Worm (Caenorhabditis elegans) whole organism, L4 larva: ENCODE measurements around the gene his-18.

Experiments used
- D1046.2 ChIP-seq: fragments of 200-800 bp; sonication (Bioruptor generic); IDR thresholded peaks from 2 replicates; pipeline ENCODE4 v1.3.6; 2022; ENCODE audit warnings: missing genetic modification characterization, missing compliant biosample characterization
- F10B5.3 ChIP-seq: sonication (generic microtip); optimal IDR thresholded peaks from 2 replicates; lab custom pipeline; 2016; ENCODE audit warnings: mild to moderate bottlenecking, missing genetic modification characterization, missing compliant biosample characterization
- F37D6.2 ChIP-seq: sonication (generic microtip); optimal IDR thresholded peaks from 2 replicates; lab custom pipeline; 2016; ENCODE audit warnings: mild to moderate bottlenecking, missing genetic modification characterization, missing compliant biosample characterization
- T20F7.1 ChIP-seq: fragments of 200-800 bp; sonication (Bioruptor generic); optimal IDR thresholded peaks from 2 replicates; lab custom pipeline; 2018; ENCODE audit warnings: mild to moderate bottlenecking, missing genetic modification characterization, missing compliant biosample characterization
- Y48G9A.11 ChIP-seq: fragments of 200-800 bp; sonication (Bioruptor generic); IDR thresholded peaks from 2 replicates; pipeline ENCODE4 v1.3.6; 2022; ENCODE audit warnings: missing genetic modification reagents, missing genetic modification characterization, missing compliant biosample characterization
- Y75B8A.6 ChIP-seq: fragments of 200-800 bp; sonication (Bioruptor generic); IDR thresholded peaks from 2 replicates; pipeline ENCODE4 v1.3.6; 2022; ENCODE audit warnings: missing genetic modification reagents, missing genetic modification characterization, missing compliant biosample characterization
- ZK546.5 ChIP-seq, 2 experiments: sonication (generic microtip); optimal IDR thresholded peaks; 2 replicates each; lab custom pipeline; 2017; ENCODE audit warnings: missing biosample characterization in 2 of 2, missing genetic modification characterization in 2 of 2
- aha-1 ChIP-seq: fragments of 150-350 bp; peaks from one replicate; lab custom pipeline; 2014; ENCODE audit warnings: missing biosample characterization, missing genetic modification characterization
- ama-1 ChIP-seq: fragments of 150-350 bp; optimal IDR thresholded peaks from 2 replicates; lab custom pipeline; 2014; ENCODE audit warnings: inconsistent platforms, mixed read lengths
- ceh-20 ChIP-seq: fragments of 200-800 bp; sonication (Bioruptor generic); IDR thresholded peaks from 2 replicates; pipeline ENCODE4 v1.3.6; 2022; ENCODE audit warnings: missing genetic modification reagents, missing genetic modification characterization, missing compliant biosample characterization
- ceh-28 ChIP-seq: fragments of 150-350 bp; optimal IDR thresholded peaks from 2 replicates; lab custom pipeline; 2014; ENCODE audit warnings: missing biosample characterization, missing genetic modification reagents, missing genetic modification characterization
- daf-12 ChIP-seq: fragments of 150-350 bp; optimal IDR thresholded peaks from 2 replicates; lab custom pipeline; 2014; ENCODE audit warnings: missing biosample characterization, missing genetic modification reagents, missing genetic modification characterization
- daf-16 ChIP-seq, 3 experiments: sonication (generic microtip); optimal IDR thresholded peaks; 2 replicates each; lab custom pipeline; 2016 to 2017; ENCODE audit warnings: missing genetic modification characterization in 3 of 3, missing genetic modification reagents in 3 of 3, mild to moderate bottlenecking in 2 of 3, missing compliant biosample characterization in 2 of 3, missing biosample characterization in 1 of 3, moderate library complexity in 1 of 3
- daf-19 ChIP-seq: fragments of 200-800 bp; sonication (Bioruptor generic); conservative IDR thresholded peaks from 2 replicates; pipeline ENCODE4 v1.3.6; 2022; ENCODE audit warnings: missing genetic modification characterization, missing compliant biosample characterization
- dmd-6 ChIP-seq: fragments of 200-800 bp; sonication (Bioruptor generic); IDR thresholded peaks from 2 replicates; pipeline ENCODE4 v1.3.6; 2022; ENCODE audit warnings: missing genetic modification reagents, missing genetic modification characterization, missing compliant biosample characterization
- dmd-8 ChIP-seq: fragments of 200-800 bp; sonication (Bioruptor generic); IDR thresholded peaks from 2 replicates; pipeline ENCODE4 v1.3.6; 2022; ENCODE audit warnings: missing genetic modification characterization, missing compliant biosample characterization
- dpl-1 ChIP-seq: fragments of 150-350 bp; optimal IDR thresholded peaks from 2 replicates; lab custom pipeline; 2014; ENCODE audit warnings: missing biosample characterization, missing genetic modification reagents, missing genetic modification characterization
- dve-1 ChIP-seq: sonication (generic microtip); optimal IDR thresholded peaks from 2 replicates; lab custom pipeline; 2017; ENCODE audit warnings: antibody characterized with exemption, mild to moderate bottlenecking, missing genetic modification characterization, missing compliant biosample characterization; ENCODE audit not compliant: insufficient read depth
- egl-27 ChIP-seq: sonication (generic microtip); optimal IDR thresholded peaks from 3 replicates; lab custom pipeline; 2017; ENCODE audit warnings: missing biosample characterization, missing genetic modification reagents, missing genetic modification characterization
- egl-43 ChIP-seq: fragments of 200-800 bp; sonication (Bioruptor generic); IDR thresholded peaks from 2 replicates; pipeline ENCODE4 v1.3.6; 2022; ENCODE audit warnings: missing genetic modification reagents, missing genetic modification characterization, missing compliant biosample characterization
- fos-1 ChIP-seq: fragments of 150-350 bp; optimal IDR thresholded peaks from 2 replicates; lab custom pipeline; 2014; ENCODE audit warnings: missing biosample characterization, missing genetic modification characterization
- gei-8 ChIP-seq: fragments of 200-800 bp; sonication (Bioruptor generic); optimal IDR thresholded peaks from 2 replicates; lab custom pipeline; 2018; ENCODE audit warnings: mild to moderate bottlenecking, missing genetic modification characterization, missing compliant biosample characterization
- hif-1 ChIP-seq, 2 experiments: sonication (generic microtip); optimal IDR thresholded peaks; 2 replicates each; lab custom pipeline; 2016 to 2017; ENCODE audit warnings: missing compliant biosample characterization in 2 of 2, missing genetic modification characterization in 2 of 2, missing genetic modification reagents in 2 of 2, missing genotype in 2 of 2, mild to moderate bottlenecking in 1 of 2
- hlh-30 ChIP-seq: sonication (generic microtip); optimal IDR thresholded peaks from 2 replicates; lab custom pipeline; 2017; ENCODE audit warnings: antibody characterized with exemption, mild to moderate bottlenecking, missing genetic modification characterization, missing compliant biosample characterization; ENCODE audit not compliant: insufficient read depth
- jun-1 ChIP-seq: fragments of 150-350 bp; optimal IDR thresholded peaks from 2 replicates; lab custom pipeline; 2014; ENCODE audit warnings: missing biosample characterization, missing genetic modification reagents, missing genetic modification characterization
- lin-13 ChIP-seq: fragments of 150-350 bp; optimal IDR thresholded peaks from 2 replicates; lab custom pipeline; 2014; ENCODE audit warnings: missing biosample characterization, missing genetic modification reagents, missing genetic modification characterization
- lin-39 ChIP-seq: fragments of 150-350 bp; optimal IDR thresholded peaks from 2 replicates; lab custom pipeline; 2014; ENCODE audit warnings: missing biosample characterization, missing genetic modification reagents, missing genetic modification characterization
- madf-5 ChIP-seq, 2 experiments: fragments of 200-800 bp; sonication (Bioruptor generic); IDR thresholded peaks; 2 replicates each; pipeline ENCODE4 v1.3.6; 2022; ENCODE audit warnings: missing compliant biosample characterization in 2 of 2, missing genetic modification characterization in 2 of 2
- mdl-1 ChIP-seq, 2 experiments: fragments of 150-350 bp in 1 of 2; sonication (generic microtip) in 1 of 2; optimal IDR thresholded peaks; 2 replicates each; lab custom pipeline; 2014 to 2017; ENCODE audit warnings: missing biosample characterization in 2 of 2, missing genetic modification characterization in 2 of 2
- mdt-29 ChIP-seq: fragments of 200-800 bp; sonication (Bioruptor generic); IDR thresholded peaks from 2 replicates; pipeline ENCODE4 v1.3.6; 2022; ENCODE audit warnings: missing genetic modification reagents, missing genetic modification characterization, missing compliant biosample characterization
- mes-2 ChIP-seq: sonication (generic microtip); optimal IDR thresholded peaks from 2 replicates; lab custom pipeline; 2016; ENCODE audit warnings: missing genotype, mild to moderate bottlenecking, missing genetic modification characterization, missing compliant biosample characterization; ENCODE audit not compliant: poor library complexity, severe bottlenecking
- mxl-2 ChIP-seq: fragments of 200-800 bp; sonication (Bioruptor generic); conservative IDR thresholded peaks from 2 replicates; pipeline ENCODE4 v1.3.6; 2022; ENCODE audit warnings: missing genetic modification reagents, missing genetic modification characterization, missing compliant biosample characterization
- mxl-3 ChIP-seq: fragments of 200-800 bp; sonication (Bioruptor generic); optimal IDR thresholded peaks from 2 replicates; lab custom pipeline; 2018; ENCODE audit warnings: mild to moderate bottlenecking, missing genetic modification characterization, missing compliant biosample characterization
- nhr-10 ChIP-seq: fragments of 150-350 bp; optimal IDR thresholded peaks from 2 replicates; lab custom pipeline; 2014; ENCODE audit warnings: missing biosample characterization, missing genetic modification characterization
- nhr-102 ChIP-seq: sonication (generic microtip); optimal IDR thresholded peaks from 2 replicates; lab custom pipeline; 2016; ENCODE audit warnings: mild to moderate bottlenecking, missing genetic modification characterization, moderate library complexity, missing compliant biosample characterization
- nhr-237 ChIP-seq: sonication (generic microtip); optimal IDR thresholded peaks from 2 replicates; lab custom pipeline; 2017; ENCODE audit warnings: missing biosample characterization, missing genetic modification characterization
- nhr-25 ChIP-seq: sonication (generic microtip); optimal IDR thresholded peaks from 2 replicates; lab custom pipeline; 2017; ENCODE audit warnings: missing genetic modification characterization, mild to moderate bottlenecking, missing compliant biosample characterization, antibody characterized with exemption, moderate library complexity, borderline replicate concordance; ENCODE audit not compliant: insufficient read depth
- nhr-28 ChIP-seq: fragments of 150-350 bp; optimal IDR thresholded peaks from 2 replicates; lab custom pipeline; 2014; ENCODE audit warnings: missing biosample characterization, missing genetic modification characterization
- nhr-41 ChIP-seq: fragments of 200-800 bp; sonication (Bioruptor generic); IDR thresholded peaks from 2 replicates; pipeline ENCODE4 v1.3.6; 2022; ENCODE audit warnings: missing genetic modification reagents, missing genetic modification characterization, missing compliant biosample characterization
- saeg-2 ChIP-seq: fragments of 200-800 bp; sonication (Bioruptor generic); IDR thresholded peaks from 2 replicates; pipeline ENCODE4 v1.3.6; 2022; ENCODE audit warnings: missing genetic modification reagents, missing genetic modification characterization, missing compliant biosample characterization
- sdz-12 ChIP-seq: fragments of 200-800 bp; sonication (Bioruptor generic); optimal IDR thresholded peaks from 2 replicates; lab custom pipeline; 2018; ENCODE audit warnings: mild to moderate bottlenecking, missing genetic modification characterization, missing compliant biosample characterization
- snpc-1.2 ChIP-seq: fragments of 200-800 bp; sonication (Bioruptor generic); IDR thresholded peaks from 2 replicates; pipeline ENCODE4 v1.3.6; 2022; ENCODE audit warnings: missing genetic modification reagents, missing genetic modification characterization, missing compliant biosample characterization
- snpc-4 ChIP-seq: fragments of 150-350 bp; optimal IDR thresholded peaks from 2 replicates; lab custom pipeline; 2014; ENCODE audit warnings: missing biosample characterization, missing genetic modification characterization
- spr-3 ChIP-seq: fragments of 200-800 bp; sonication (Bioruptor generic); optimal IDR thresholded peaks from 2 replicates; lab custom pipeline; 2018; ENCODE audit warnings: mild to moderate bottlenecking, missing genetic modification characterization, missing compliant biosample characterization
- tra-1 ChIP-seq: fragments of 200-800 bp; sonication (Bioruptor generic); IDR thresholded peaks from 2 replicates; pipeline ENCODE4 v1.3.6; 2022; ENCODE audit warnings: missing genetic modification reagents, missing genetic modification characterization, missing compliant biosample characterization
- unc-39 ChIP-seq: sonication (generic microtip); optimal IDR thresholded peaks from 2 replicates; lab custom pipeline; 2017; ENCODE audit warnings: missing biosample characterization, missing genetic modification characterization
- zfp-3 ChIP-seq: fragments of 200-800 bp; sonication (Bioruptor generic); conservative IDR thresholded peaks from 2 replicates; pipeline ENCODE4 v1.3.6; 2022; ENCODE audit warnings: missing genetic modification reagents, missing genetic modification characterization, missing compliant biosample characterization
- zip-11 ChIP-seq: fragments of 200-800 bp; sonication (Bioruptor generic); IDR thresholded peaks from 2 replicates; pipeline ENCODE4 v1.3.6; 2022; ENCODE audit warnings: missing genetic modification characterization, missing compliant biosample characterization
- zip-2 ChIP-seq: fragments of 150-350 bp; optimal IDR thresholded peaks from 2 replicates; lab custom pipeline; 2014; ENCODE audit warnings: missing biosample characterization, missing genetic modification characterization
- ztf-7 ChIP-seq: fragments of 150-350 bp; optimal IDR thresholded peaks from 2 replicates; lab custom pipeline; 2014; ENCODE audit warnings: missing biosample characterization, missing genetic modification characterization

his-18 gene

ce11 chrV:8936184-8936589 is 38.2 kb downstream of the his-18 start, which contains the start of gene unc-23:
unc-23 (plus strand) TSS chrV:8936359.
- TF ChIP-seq snpc-4 (tag; lab: Kevin White, UChicago) (no peak), nhr-10 (peak; percentile 77), mdt-29 (GFP tag; lab: Robert Waterston, UW) (peak; percentile 99), ama-1 (lab: Kevin White, UChicago) (peak; percentile 65), unc-39 (tag; lab: Kevin White, UChicago) (no peak), gei-8 (GFP tag; lab: Kevin White, UChicago) (peak; percentile 50), D1046.2 (GFP tag; lab: Robert Waterston, UW) (no peak), aha-1 (peak; percentile 86), ZK546.5 (tag; optimal IDR thresholded peaks at IDR 0.05; lab: Kevin White, UChicago) (no peak), T20F7.1 (GFP tag; lab: Kevin White, UChicago) (peak; percentile 45), Y48G9A.11 (0 out of 2 replicates have a peak, but pooled peaks have one; percentile 37), lin-13 (GFP tag; lab: Kevin White, UChicago) (no peak), snpc-1.2 (no peak), egl-43 (GFP tag; lab: Robert Waterston, UW) (no peak), nhr-102 (tag; lab: Kevin White, UChicago) (peak; percentile 83), nhr-41 (no peak), lin-39 (no peak), dve-1 (tag; lab: Kevin White, UChicago) (peak; percentile 93), sdz-12 (no peak), dmd-6 (GFP tag; lab: Robert Waterston, UW) (peak; percentile 94), hif-1 (tag; optimal IDR thresholded peaks at IDR 0.05; lab: Kevin White, UChicago) (peak in 1 of 2 experiments; percentile 64), fos-1 (no peak), zip-2 (peak; percentile 36), egl-27 (no peak), jun-1 (tag; lab: Kevin White, UChicago) (peak; percentile 76), saeg-2 (no peak), dpl-1 (peak; percentile 49), nhr-25 (tag; lab: Kevin White, UChicago) (peak; percentile 88), F37D6.2 (no peak), ztf-7 (peak; percentile 48), mdl-1 (tag; optimal IDR thresholded peaks at IDR 0.05; lab: Kevin White, UChicago) (peak in 1 of 2 experiments; percentile 80), zfp-3 (peak; percentile 93), madf-5 (GFP tag; IDR thresholded peaks at IDR 0.05; lab: Robert Waterston, UW) (0 out of 4 replicates have a peak, but pooled peaks of 1 of the 2 experiments have one; percentile 65), mes-2 (tag; lab: Kevin White, UChicago) (peak; percentile 54), tra-1 (GFP tag; lab: Robert Waterston, UW) (peak; percentile 86), mxl-3 (GFP tag; lab: Kevin White, UChicago) (peak; percentile 54), nhr-28 (tag; lab: Kevin White, UChicago) (peak; percentile 85), nhr-237 (tag; lab: Kevin White, UChicago) (no peak), F10B5.3 (tag; lab: Kevin White, UChicago) (no peak), daf-19 (GFP tag; lab: Robert Waterston, UW) (no peak), hlh-30 (tag; lab: Kevin White, UChicago) (peak; percentile 72), daf-16 (GFP tag; optimal IDR thresholded peaks at IDR 0.05; lab: Kevin White, UChicago) (peak; percentile 77 to 96), daf-16 (tag; optimal IDR thresholded peaks at IDR 0.05; lab: Kevin White, UChicago) (peak; percentile 78), zip-11 (GFP tag; lab: Robert Waterston, UW) (no peak), daf-12 (tag; lab: Kevin White, UChicago) (no peak), ceh-20 (GFP tag; lab: Robert Waterston, UW) (peak; percentile 76; the same call in 1 of the 2 replicates), spr-3 (GFP tag; lab: Kevin White, UChicago) (peak; percentile 76), mxl-2 (GFP tag; lab: Robert Waterston, UW) (0 out of 2 replicates have a peak, but pooled peaks have one; percentile 37), ceh-28 (tag; lab: Kevin White, UChicago) (no peak), Y75B8A.6 (GFP tag; lab: Robert Waterston, UW) (no peak; the same call in 1 of the 2 replicates), dmd-8 (no peak)
